Fruit fly (Drosophila melanogaster) whole organism, prepupa: ENCODE data around the gene aph-1.

ENCODE experiments used
- CG10631 ChIP-seq: fragments of 200-800 bp; sonication (Bioruptor generic); optimal IDR thresholded peaks from 2 replicates; lab custom pipeline; 2016; ENCODE audit warnings: missing biosample characterization, missing genetic modification characterization
- CG6276 ChIP-seq: fragments of 200-800 bp; sonication (Bioruptor generic); optimal IDR thresholded peaks from 2 replicates; lab custom pipeline; 2017; ENCODE audit warnings: missing biosample characterization, mild to moderate bottlenecking, missing genetic modification characterization

- TF ChIP-seq CG10631 (no peak), CG6276 (GFP tag; lab: Kevin White, UChicago) (no peak)
These were observed 41.6 kb upstream of the aph-1 start for dm6 chr2L:2724459-2724858.
